Fruit fly (Drosophila melanogaster): ENCODE measurements around the gene Caf1-180.

Gene Caf1-180

DNA sequence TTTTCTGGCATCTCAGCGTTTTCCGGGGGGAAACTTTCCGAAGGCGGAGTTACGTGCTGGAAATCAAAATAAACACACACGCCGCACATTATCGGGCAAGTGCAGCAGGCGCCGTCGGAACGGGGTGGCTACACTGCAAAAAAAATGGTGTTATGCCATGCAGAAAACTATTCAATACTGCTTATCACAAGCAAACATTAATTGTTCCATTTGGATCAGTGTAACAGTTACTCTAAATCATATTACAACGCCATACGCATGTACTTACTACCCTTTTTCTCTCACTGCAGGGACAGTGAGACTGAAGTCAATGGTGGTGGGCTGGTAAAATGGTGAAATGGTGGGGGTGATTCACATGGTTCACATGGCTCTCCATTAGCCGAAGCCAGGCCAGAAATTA, 21.1 kb upstream of the Caf1-180 start:
- no peak for TF ChIP-seq CG11294 (GFP tag; IDR thresholded peaks at IDR 0.05)
- TF ChIP-seq Met (GFP tag; optimal IDR thresholded peaks at IDR 0.05), result peak; percentile 13
- no peak for TF ChIP-seq acj6 (GFP tag; optimal IDR thresholded peaks at IDR 0.05)
- TF ChIP-seq CG8319 (GFP tag; optimal IDR thresholded peaks at IDR 0.05), result no peak
- no peak for TF ChIP-seq Hr38 (GFP tag; optimal IDR thresholded peaks at IDR 0.05)
- TF ChIP-seq CG6792 (GFP tag; optimal IDR thresholded peaks at IDR 0.05), result no peak
- no peak for TF ChIP-seq cyc (GFP tag; optimal IDR thresholded peaks at IDR 0.05)
- no peak for TF ChIP-seq Gug (GFP tag; IDR thresholded peaks at IDR 0.05)
- TF ChIP-seq fd59A (GFP tag; optimal IDR thresholded peaks at IDR 0.05), result no peak
- no peak for TF ChIP-seq CG32006 (GFP tag; optimal IDR thresholded peaks at IDR 0.05)
- no peak for TF ChIP-seq salr (GFP tag; optimal IDR thresholded peaks at IDR 0.05)
- no peak for TF ChIP-seq CG6276 (GFP tag; optimal IDR thresholded peaks at IDR 0.05)
- no peak for TF ChIP-seq achi (GFP tag; optimal IDR thresholded peaks at IDR 0.05)
- no peak for TF ChIP-seq spab (GFP tag; optimal IDR thresholded peaks at IDR 0.05)
- TF ChIP-seq Eip75B (GFP tag; optimal IDR thresholded peaks at IDR 0.05), result no peak
- no peak for TF ChIP-seq Ets96B (tag; optimal IDR thresholded peaks at IDR 0.05)
- peak; percentile 15 for TF ChIP-seq fkh (GFP tag; optimal IDR thresholded peaks at IDR 0.05)
- TF ChIP-seq CG16779 (tag; optimal IDR thresholded peaks at IDR 0.05), result no peak
- no peak for TF ChIP-seq Sox15 (GFP tag; optimal IDR thresholded peaks at IDR 0.05)
- peak; percentile 1 for TF ChIP-seq topi (GFP tag; optimal IDR thresholded peaks at IDR 0.05)
- TF ChIP-seq lz (GFP tag; optimal IDR thresholded peaks at IDR 0.05), result no peak
- no peak for TF ChIP-seq CG11902 (GFP tag; optimal IDR thresholded peaks at IDR 0.05)
- no peak for TF ChIP-seq CG8632 (GFP tag; optimal IDR thresholded peaks at IDR 0.05)
- peak; percentile 55 for TF ChIP-seq svp (GFP tag)
- TF ChIP-seq eg (GFP tag; IDR thresholded peaks at IDR 0.05), result no peak
- TF ChIP-seq CG3032 (tag; optimal IDR thresholded peaks at IDR 0.05), result no peak
- TF ChIP-seq CG10631 (GFP tag; optimal IDR thresholded peaks at IDR 0.05), result no peak
- no peak for TF ChIP-seq dsx (GFP tag; optimal IDR thresholded peaks at IDR 0.05; ENCODE audit: poor library complexity, severe bottlenecking)
- no peak for TF ChIP-seq CG9139 (GFP tag; optimal IDR thresholded peaks at IDR 0.05)
- no peak; the same call in 2 of the 3 replicates for TF ChIP-seq CG6163 (GFP tag; IDR thresholded peaks at IDR 0.05)
- TF ChIP-seq CG8119 (GFP tag; IDR thresholded peaks at IDR 0.05), result no peak
- no peak for TF ChIP-seq CG11762 (GFP tag; optimal IDR thresholded peaks at IDR 0.05; ENCODE audit: insufficient read depth)
- peak; percentile 68 for TF ChIP-seq Eip78C (GFP tag)
- TF ChIP-seq Sox102F (GFP tag; optimal IDR thresholded peaks at IDR 0.05), result no peak
- no peak for TF ChIP-seq fd85E (GFP tag; optimal IDR thresholded peaks at IDR 0.05)
- no peak for TF ChIP-seq Hr4 (GFP tag; optimal IDR thresholded peaks at IDR 0.05)
- no peak for TF ChIP-seq CG1621 (tag; optimal IDR thresholded peaks at IDR 0.05)
- no peak for TF ChIP-seq ss (GFP tag; optimal IDR thresholded peaks at IDR 0.05)

dm6 chrX:8624867-8625266, 18.8 kb upstream of the Caf1-180 start:
- TF ChIP-seq pdm3 (GFP tag; optimal IDR thresholded peaks at IDR 0.05), result no peak
- TF ChIP-seq Eip93F (GFP tag; optimal IDR thresholded peaks at IDR 0.05), result no peak
- no peak for TF ChIP-seq CG10669 (GFP tag; optimal IDR thresholded peaks at IDR 0.05)
- TF ChIP-seq CG8119 (GFP tag; IDR thresholded peaks at IDR 0.05), result 0 out of 3 replicates have a peak, but pooled peaks have one; percentile 17
- no peak for TF ChIP-seq Ets21C (GFP tag; optimal IDR thresholded peaks at IDR 0.05)
- TF ChIP-seq eg (GFP tag; IDR thresholded peaks at IDR 0.05), result no peak; the same call in 2 of the 3 replicates
- TF ChIP-seq acj6 (GFP tag; optimal IDR thresholded peaks at IDR 0.05), result no peak
- TF ChIP-seq dsx (GFP tag; optimal IDR thresholded peaks at IDR 0.05; ENCODE audit: poor library complexity, severe bottlenecking), result peak; percentile 55
- TF ChIP-seq CG9139 (GFP tag; optimal IDR thresholded peaks at IDR 0.05), result no peak
- TF ChIP-seq Met (GFP tag; optimal IDR thresholded peaks at IDR 0.05), result no peak
- TF ChIP-seq Sox14 (GFP tag; optimal IDR thresholded peaks at IDR 0.05), result peak; percentile 12
- peak; percentile 3 for TF ChIP-seq CG3919 (GFP tag; optimal IDR thresholded peaks at IDR 0.05)
- no peak for TF ChIP-seq dac (GFP tag; optimal IDR thresholded peaks at IDR 0.05)
- TF ChIP-seq OdsH (GFP tag; optimal IDR thresholded peaks at IDR 0.05), result no peak
- TF ChIP-seq ss (GFP tag; optimal IDR thresholded peaks at IDR 0.05), result peak in 1 of 2 experiments; percentile 19
- no peak for TF ChIP-seq fd85E (GFP tag; optimal IDR thresholded peaks at IDR 0.05)
- peak; percentile 87 for TF ChIP-seq fkh (GFP tag; optimal IDR thresholded peaks at IDR 0.05)
- no peak for TF ChIP-seq Smox (GFP tag; optimal IDR thresholded peaks at IDR 0.05)

Measured in whole organism, prepupa.